Worm (Caenorhabditis elegans): ENCODE measurements around the gene C04G6.11.

C04G6.11 gene

ce11 chrII:5103784-5104457, at the start of gene C04G6.11, which contains the start of gene mpk-2:
TSS of gene C04G6.11 (minus strand) at chrII:5103834.
TSS of gene mpk-2 (plus strand) at chrII:5104118.
- TF ChIP-seq tab-1 (GFP tag; IDR thresholded peaks at IDR 0.05) (no peak), T22C8.4 (GFP tag; IDR thresholded peaks at IDR 0.05) (no peak), cog-1 (tag; optimal IDR thresholded peaks at IDR 0.05) (no peak), med-1 (GFP tag; optimal IDR thresholded peaks at IDR 0.05; ENCODE audit: insufficient read depth) (no peak), flt-1 (GFP tag; IDR thresholded peaks at IDR 0.05) (no peak), ztf-23 (GFP tag; IDR thresholded peaks at IDR 0.05) (no peak), ref-1 (GFP tag; conservative IDR thresholded peaks at IDR 0.05) (no peak), klf-2 (GFP tag; conservative IDR thresholded peaks at IDR 0.05) (no peak), ztf-29 (GFP tag; IDR thresholded peaks at IDR 0.05) (no peak)

- TF ChIP-seq med-1 (GFP tag; optimal IDR thresholded peaks at IDR 0.05; ENCODE audit: insufficient read depth) (no peak), T22C8.4 (GFP tag; IDR thresholded peaks at IDR 0.05) (no peak), ref-1 (GFP tag; conservative IDR thresholded peaks at IDR 0.05) (no peak), tab-1 (GFP tag; IDR thresholded peaks at IDR 0.05) (no peak), cog-1 (tag; optimal IDR thresholded peaks at IDR 0.05) (no peak), flt-1 (GFP tag; IDR thresholded peaks at IDR 0.05) (no peak), ztf-23 (GFP tag; IDR thresholded peaks at IDR 0.05) (no peak), ztf-29 (GFP tag; IDR thresholded peaks at IDR 0.05) (no peak), klf-2 (GFP tag; conservative IDR thresholded peaks at IDR 0.05) (no peak)
Observed at ce11 chrII:5150829-5151228, 47.2 kb upstream of the C04G6.11 start, which contains the start of gene srb-16. TSS of gene srb-16 (minus strand) at chrII:5150929.

ce11 chrII:5148349-5148748, 44.7 kb upstream of the C04G6.11 start, which contains the start of gene F58A6.5:
TSS of gene F58A6.5 (minus strand) at chrII:5148449.
- no peak for TF ChIP-seq T22C8.4 (GFP tag; IDR thresholded peaks at IDR 0.05)
- no peak for TF ChIP-seq med-1 (GFP tag; optimal IDR thresholded peaks at IDR 0.05; ENCODE audit: insufficient read depth)
- TF ChIP-seq cog-1 (tag; optimal IDR thresholded peaks at IDR 0.05), result no peak
- TF ChIP-seq flt-1 (GFP tag; IDR thresholded peaks at IDR 0.05), result no peak
- TF ChIP-seq ztf-23 (GFP tag; IDR thresholded peaks at IDR 0.05), result no peak
- TF ChIP-seq klf-2 (GFP tag; conservative IDR thresholded peaks at IDR 0.05), result no peak
- TF ChIP-seq ztf-29 (GFP tag; IDR thresholded peaks at IDR 0.05), result no peak
- TF ChIP-seq ref-1 (GFP tag; conservative IDR thresholded peaks at IDR 0.05), result no peak
- no peak for TF ChIP-seq tab-1 (GFP tag; IDR thresholded peaks at IDR 0.05)

ce11 chrII:5142619-5143018, 39.0 kb upstream of the C04G6.11 start, which contains the start of gene F58A6.1:
TSS of gene F58A6.1 (plus strand) at chrII:5142919.
- TF ChIP-seq med-1 (GFP tag; optimal IDR thresholded peaks at IDR 0.05; ENCODE audit: insufficient read depth) (no peak), flt-1 (GFP tag; IDR thresholded peaks at IDR 0.05) (no peak), cog-1 (tag; optimal IDR thresholded peaks at IDR 0.05) (no peak), tab-1 (GFP tag; IDR thresholded peaks at IDR 0.05) (no peak), ztf-23 (GFP tag; IDR thresholded peaks at IDR 0.05) (no peak), klf-2 (GFP tag; conservative IDR thresholded peaks at IDR 0.05) (no peak), ref-1 (GFP tag; conservative IDR thresholded peaks at IDR 0.05) (no peak), ztf-29 (GFP tag; IDR thresholded peaks at IDR 0.05) (no peak), T22C8.4 (GFP tag; IDR thresholded peaks at IDR 0.05) (no peak)

- no peak for TF ChIP-seq ztf-23 (GFP tag; IDR thresholded peaks at IDR 0.05)
- no peak for TF ChIP-seq cog-1 (tag; optimal IDR thresholded peaks at IDR 0.05)
- TF ChIP-seq tab-1 (GFP tag; IDR thresholded peaks at IDR 0.05), result no peak
- TF ChIP-seq med-1 (GFP tag; optimal IDR thresholded peaks at IDR 0.05; ENCODE audit: insufficient read depth), result no peak
- no peak for TF ChIP-seq ref-1 (GFP tag; conservative IDR thresholded peaks at IDR 0.05)
- no peak for TF ChIP-seq flt-1 (GFP tag; IDR thresholded peaks at IDR 0.05)
- no peak for TF ChIP-seq T22C8.4 (GFP tag; IDR thresholded peaks at IDR 0.05)
- TF ChIP-seq klf-2 (GFP tag; conservative IDR thresholded peaks at IDR 0.05), result no peak
- TF ChIP-seq ztf-29 (GFP tag; IDR thresholded peaks at IDR 0.05), result no peak
Observed at ce11 chrII:5141945-5142514, 38.4 kb upstream of the C04G6.11 start, which contains the start of gene nas-29. TSS of gene nas-29 (minus strand) at chrII:5142036.

- TF ChIP-seq klf-2 (GFP tag; conservative IDR thresholded peaks at IDR 0.05), result no peak
- TF ChIP-seq ref-1 (GFP tag; conservative IDR thresholded peaks at IDR 0.05), result no peak
- no peak for TF ChIP-seq ztf-29 (GFP tag; IDR thresholded peaks at IDR 0.05)
- TF ChIP-seq flt-1 (GFP tag; IDR thresholded peaks at IDR 0.05), result no peak
- TF ChIP-seq tab-1 (GFP tag; IDR thresholded peaks at IDR 0.05), result no peak
- no peak for TF ChIP-seq cog-1 (tag; optimal IDR thresholded peaks at IDR 0.05)
- TF ChIP-seq T22C8.4 (GFP tag; IDR thresholded peaks at IDR 0.05), result no peak
- TF ChIP-seq med-1 (GFP tag; optimal IDR thresholded peaks at IDR 0.05; ENCODE audit: insufficient read depth), result no peak
- TF ChIP-seq ztf-23 (GFP tag; IDR thresholded peaks at IDR 0.05), result no peak
Observed at ce11 chrII:5136296-5136767, 32.7 kb upstream of the C04G6.11 start, which contains the start of gene F58A6.2. TSS of gene F58A6.2 (plus strand) at chrII:5136717.

ce11 chrII:5131800-5132199, 28.2 kb upstream of the C04G6.11 start:
- TF ChIP-seq med-1 (GFP tag; optimal IDR thresholded peaks at IDR 0.05; ENCODE audit: insufficient read depth) (no peak), ref-1 (GFP tag; conservative IDR thresholded peaks at IDR 0.05) (no peak), ztf-29 (GFP tag; IDR thresholded peaks at IDR 0.05) (no peak), klf-2 (GFP tag; conservative IDR thresholded peaks at IDR 0.05) (no peak), cog-1 (tag; optimal IDR thresholded peaks at IDR 0.05) (no peak), flt-1 (GFP tag; IDR thresholded peaks at IDR 0.05) (no peak), ztf-23 (GFP tag; IDR thresholded peaks at IDR 0.05) (no peak), T22C8.4 (GFP tag; IDR thresholded peaks at IDR 0.05) (no peak), tab-1 (GFP tag; IDR thresholded peaks at IDR 0.05) (no peak)

- no peak for TF ChIP-seq tab-1 (GFP tag; IDR thresholded peaks at IDR 0.05)
- no peak for TF ChIP-seq ztf-29 (GFP tag; IDR thresholded peaks at IDR 0.05)
- TF ChIP-seq T22C8.4 (GFP tag; IDR thresholded peaks at IDR 0.05), result no peak
- no peak for TF ChIP-seq flt-1 (GFP tag; IDR thresholded peaks at IDR 0.05)
- TF ChIP-seq ref-1 (GFP tag; conservative IDR thresholded peaks at IDR 0.05), result no peak
- TF ChIP-seq ztf-23 (GFP tag; IDR thresholded peaks at IDR 0.05), result no peak
- no peak for TF ChIP-seq med-1 (GFP tag; optimal IDR thresholded peaks at IDR 0.05; ENCODE audit: insufficient read depth)
- no peak for TF ChIP-seq cog-1 (tag; optimal IDR thresholded peaks at IDR 0.05)
- TF ChIP-seq klf-2 (GFP tag; conservative IDR thresholded peaks at IDR 0.05), result no peak
Observed at ce11 chrII:5130081-5130480, 26.4 kb upstream of the C04G6.11 start, which contains the start of gene lgc-56. TSS of gene lgc-56 (plus strand) at chrII:5130381.

- TF ChIP-seq flt-1 (GFP tag; IDR thresholded peaks at IDR 0.05) (no peak), tab-1 (GFP tag; IDR thresholded peaks at IDR 0.05) (no peak), klf-2 (GFP tag; conservative IDR thresholded peaks at IDR 0.05) (no peak), T22C8.4 (GFP tag; IDR thresholded peaks at IDR 0.05) (no peak), ref-1 (GFP tag; conservative IDR thresholded peaks at IDR 0.05) (no peak), med-1 (GFP tag; optimal IDR thresholded peaks at IDR 0.05; ENCODE audit: insufficient read depth) (no peak), ztf-23 (GFP tag; IDR thresholded peaks at IDR 0.05) (no peak), ztf-29 (GFP tag; IDR thresholded peaks at IDR 0.05) (no peak), cog-1 (tag; optimal IDR thresholded peaks at IDR 0.05) (no peak)
Observed at ce11 chrII:5120612-5121011, 17.0 kb upstream of the C04G6.11 start.
